Fruit fly (Drosophila melanogaster) whole organism, embryonic: ENCODE results near the gene CG31798.
A peak's percentile ranks its signal among the peaks of the same experiment; 100 is the strongest.

ENCODE experiments used
- Abd-B ChIP-seq: fragments of 200-800 bp; sonication (Bioruptor generic); optimal IDR thresholded peaks from 2 replicates; lab custom pipeline; 2018; ENCODE audit warnings: missing biosample characterization, mild to moderate bottlenecking, missing genetic modification characterization, moderate library complexity
- Bteb2 ChIP-seq: fragments of 200-800 bp; sonication (Bioruptor generic); optimal IDR thresholded peaks from 2 replicates; lab custom pipeline; 2016; ENCODE audit warnings: missing biosample characterization, missing genetic modification characterization
- CG10431 ChIP-seq: fragments of 200-800 bp; sonication (Bioruptor generic); optimal IDR thresholded peaks from 3 replicates; lab custom pipeline; 2018; ENCODE audit warnings: missing biosample characterization, mild to moderate bottlenecking, missing genetic modification characterization
- CG10543 ChIP-seq: fragments of 200-800 bp; sonication (Bioruptor generic); optimal IDR thresholded peaks from 3 replicates; lab custom pipeline; 2017; ENCODE audit warnings: missing biosample characterization, mild to moderate bottlenecking, missing genetic modification characterization, moderate library complexity
- CG10565 ChIP-seq: fragments of 200-800 bp; sonication (Bioruptor generic); optimal IDR thresholded peaks from 3 replicates; lab custom pipeline; 2016; ENCODE audit warnings: missing biosample characterization, mild to moderate bottlenecking, missing genetic modification characterization
- CG11247 ChIP-seq: fragments of 200-800 bp; sonication (Bioruptor generic); IDR thresholded peaks from 2 replicates; pipeline ENCODE4 v1.3.6; 2022; ENCODE audit warnings: missing biosample characterization, missing genetic modification characterization
- CG13424 ChIP-seq: fragments of 200-800 bp; sonication (Bioruptor generic); optimal IDR thresholded peaks from 2 replicates; lab custom pipeline; 2019; ENCODE audit warnings: missing biosample characterization, mild to moderate bottlenecking, missing genetic modification characterization, moderate library complexity
- CG13775 ChIP-seq: fragments of 200-800 bp; sonication (Bioruptor generic); optimal IDR thresholded peaks from 3 replicates; lab custom pipeline; 2017; ENCODE audit warnings: missing biosample characterization, mild to moderate bottlenecking, missing genetic modification characterization
- CG17829 ChIP-seq: fragments of 200-800 bp; optimal IDR thresholded peaks from 2 replicates; lab custom pipeline; 2019; ENCODE audit warnings: missing biosample characterization, mild to moderate bottlenecking, missing genetic modification characterization, moderate library complexity
- CG18262 ChIP-seq: fragments of 200-800 bp; optimal IDR thresholded peaks from 3 replicates; lab custom pipeline; 2019; ENCODE audit warnings: missing biosample characterization, mild to moderate bottlenecking, missing genetic modification characterization, moderate library complexity
- CG1832 ChIP-seq: fragments of 200-800 bp; sonication (Bioruptor generic); optimal IDR thresholded peaks from 2 replicates; lab custom pipeline; 2017; ENCODE audit warnings: missing biosample characterization, mild to moderate bottlenecking, missing genetic modification characterization, inconsistent platforms
- CG2199 ChIP-seq: fragments of 200-800 bp; sonication (Bioruptor generic); IDR thresholded peaks from 3 replicates; pipeline ENCODE4 v1.3.6; 2022; ENCODE audit warnings: missing biosample characterization, missing genetic modification characterization
- CG2875 ChIP-seq: fragments of 200-800 bp; sonication (Bioruptor generic); optimal IDR thresholded peaks from 2 replicates; lab custom pipeline; 2017; ENCODE audit warnings: missing biosample characterization, mild to moderate bottlenecking, missing genetic modification characterization, missing genetic modification reagents
- CG30020 ChIP-seq: fragments of 200-800 bp; optimal IDR thresholded peaks from 2 replicates; lab custom pipeline; 2019; ENCODE audit warnings: missing biosample characterization, mild to moderate bottlenecking, missing genetic modification characterization, moderate library complexity
- CG31365 ChIP-seq: fragments of 200-800 bp; sonication (Bioruptor generic); optimal IDR thresholded peaks from 2 replicates; lab custom pipeline; 2018; ENCODE audit warnings: missing biosample characterization, mild to moderate bottlenecking, missing genetic modification characterization
- CG3281 ChIP-seq: fragments of 200-800 bp; sonication (Bioruptor generic); optimal IDR thresholded peaks from 3 replicates; lab custom pipeline; 2017; ENCODE audit warnings: missing biosample characterization, mild to moderate bottlenecking, missing genetic modification characterization
- CG34376 ChIP-seq: fragments of 200-800 bp; sonication (Bioruptor generic); optimal IDR thresholded peaks from 2 replicates; lab custom pipeline; 2018; ENCODE audit warnings: missing biosample characterization, mild to moderate bottlenecking, missing genetic modification characterization
- CG34422 ChIP-seq: fragments of 200-800 bp; sonication (Bioruptor generic); IDR thresholded peaks from 3 replicates; pipeline ENCODE4 v1.3.6; 2022; ENCODE audit warnings: missing biosample characterization, missing genetic modification characterization
- CG3726 ChIP-seq: fragments of 200-800 bp; sonication (Bioruptor generic); IDR thresholded peaks from 3 replicates; pipeline ENCODE4, ENCODE4 v1.3.6; 2022; ENCODE audit warnings: missing biosample characterization, missing genetic modification characterization
- CG3847 ChIP-seq: fragments of 200-800 bp; sonication (Bioruptor generic); IDR thresholded peaks from 2 replicates; pipeline ENCODE4 v1.3.6; 2022; ENCODE audit warnings: missing biosample characterization, missing genetic modification characterization
- CG6689 ChIP-seq: fragments of 200-800 bp; sonication (Bioruptor generic); IDR thresholded peaks from 2 replicates; pipeline ENCODE4 v1.3.6; 2022; ENCODE audit warnings: missing biosample characterization, missing genetic modification characterization
- CG7271 ChIP-seq: fragments of 200-800 bp; sonication (Bioruptor generic); optimal IDR thresholded peaks from 2 replicates; lab custom pipeline; 2018; ENCODE audit warnings: missing biosample characterization, mild to moderate bottlenecking, missing genetic modification characterization, moderate library complexity
- CG8089 ChIP-seq: fragments of 200-800 bp; sonication (Bioruptor generic); optimal IDR thresholded peaks from 3 replicates; lab custom pipeline; 2016; ENCODE audit warnings: missing biosample characterization, missing genetic modification characterization
- CG9817 ChIP-seq: fragments of 200-800 bp; sonication (Bioruptor generic); optimal IDR thresholded peaks from 2 replicates; lab custom pipeline; 2018; ENCODE audit warnings: missing biosample characterization, mild to moderate bottlenecking, missing genetic modification characterization, moderate library complexity
- Camta ChIP-seq: fragments of 200-800 bp; sonication (Bioruptor generic); optimal IDR thresholded peaks from 2 replicates; lab custom pipeline; 2016; ENCODE audit warnings: missing biosample characterization, missing genetic modification characterization
- D19A ChIP-seq: fragments of 200-800 bp; optimal IDR thresholded peaks from 3 replicates; lab custom pipeline; 2019; ENCODE audit warnings: missing biosample characterization, mild to moderate bottlenecking, missing genetic modification characterization, moderate library complexity
- Dip3 ChIP-seq: fragments of 200-800 bp; sonication (Bioruptor generic); optimal IDR thresholded peaks from 3 replicates; lab custom pipeline; 2016; ENCODE audit warnings: missing biosample characterization, missing genetic modification characterization
- Ets97D ChIP-seq: fragments of 200-800 bp; sonication (Bioruptor generic); optimal IDR thresholded peaks from 3 replicates; lab custom pipeline; 2016; ENCODE audit warnings: missing biosample characterization, missing genetic modification characterization
- Max ChIP-seq: fragments of 200-800 bp; sonication (Bioruptor generic); optimal IDR thresholded peaks from 2 replicates; lab custom pipeline; 2016; ENCODE audit warnings: missing biosample characterization, mild to moderate bottlenecking, missing genetic modification characterization
- NfI ChIP-seq: fragments of 200-800 bp; sonication (Bioruptor generic); optimal IDR thresholded peaks from 3 replicates; lab custom pipeline; 2018; ENCODE audit warnings: missing biosample characterization, mild to moderate bottlenecking, missing genetic modification characterization, moderate library complexity
- Opbp ChIP-seq: fragments of 200-800 bp; sonication (Bioruptor generic); IDR thresholded peaks from 3 replicates; pipeline ENCODE4 v1.3.6; 2022; ENCODE audit warnings: missing biosample characterization, missing genetic modification characterization; ENCODE audit not compliant: partially characterized antibody
- Sox100B ChIP-seq: fragments of 200-800 bp; sonication (Bioruptor generic); optimal IDR thresholded peaks from 3 replicates; lab custom pipeline; 2018; ENCODE audit warnings: missing biosample characterization, mild to moderate bottlenecking, missing genetic modification characterization
- TFAM ChIP-seq: fragments of 200-800 bp; sonication (Bioruptor generic); optimal IDR thresholded peaks from 2 replicates; lab custom pipeline; 2017; ENCODE audit warnings: missing biosample characterization, missing genetic modification characterization, inconsistent platforms
- bowl ChIP-seq: fragments of 200-800 bp; sonication (Bioruptor generic); IDR thresholded peaks from 2 replicates; pipeline ENCODE4 v1.3.6; 2022; ENCODE audit warnings: missing biosample characterization, missing genetic modification characterization
- dati ChIP-seq: fragments of 200-800 bp; sonication (Bioruptor generic); IDR thresholded peaks from 2 replicates; pipeline ENCODE4 v1.3.6; 2022; ENCODE audit warnings: missing biosample characterization, missing genetic modification characterization
- eve ChIP-seq, 2 experiments: fragments of >200 bp; optimal IDR thresholded peaks; 2 replicates each; lab custom pipeline; 2017; ENCODE audit warnings: missing biosample characterization in 2 of 2, missing genetic modification characterization in 2 of 2
- fd64A ChIP-seq: fragments of 200-800 bp; sonication (Bioruptor generic); optimal IDR thresholded peaks from 3 replicates; lab custom pipeline; 2018; ENCODE audit warnings: missing biosample characterization, mild to moderate bottlenecking, missing genetic modification characterization
- insv ChIP-seq, 2 experiments: fragments of 200-800 bp; sonication (Bioruptor generic); optimal IDR thresholded peaks; 3 replicates each; lab custom pipeline; 2016 to 2018; ENCODE audit warnings: missing biosample characterization in 2 of 2, missing genetic modification characterization in 2 of 2
- jing ChIP-seq: fragments of 200-800 bp; sonication (Bioruptor generic); optimal IDR thresholded peaks from 2 replicates; lab custom pipeline; 2018; ENCODE audit warnings: missing biosample characterization, mild to moderate bottlenecking, missing genetic modification characterization
- ken ChIP-seq: fragments of 200-800 bp; sonication (Bioruptor generic); IDR thresholded peaks from 3 replicates; pipeline ENCODE4 v1.3.6; 2022; ENCODE audit warnings: missing biosample characterization, missing genetic modification characterization
- mld ChIP-seq: fragments of 200-800 bp; sonication (Bioruptor generic); IDR thresholded peaks from 3 replicates; pipeline ENCODE4 v1.3.6; 2022; ENCODE audit warnings: missing biosample characterization, missing genetic modification characterization; ENCODE audit not compliant: partially characterized antibody
- peb ChIP-seq: fragments of 200-800 bp; sonication (Bioruptor generic); IDR thresholded peaks from 2 replicates; pipeline ENCODE4 v1.3.6; 2022; ENCODE audit warnings: missing biosample characterization, missing genetic modification characterization
- sens ChIP-seq: fragments of 200-800 bp; sonication (Bioruptor generic); peaks from one replicate; lab custom pipeline; 2016; ENCODE audit warnings: missing biosample characterization, missing genetic modification characterization
- sim ChIP-seq: fragments of 200-800 bp; sonication (Bioruptor generic); IDR thresholded peaks from 2 replicates; pipeline ENCODE4 v1.3.6; 2022; ENCODE audit warnings: missing biosample characterization, missing genetic modification characterization
- so ChIP-seq: fragments of 200-800 bp; sonication (Bioruptor generic); IDR thresholded peaks from 3 replicates; pipeline ENCODE4 v1.3.6; 2022; ENCODE audit warnings: missing biosample characterization, missing genetic modification characterization
- sob ChIP-seq: fragments of 200-800 bp; sonication (Bioruptor generic); IDR thresholded peaks from 2 replicates; pipeline ENCODE4 v1.3.6; 2022; ENCODE audit warnings: missing biosample characterization, missing genetic modification characterization
- tap ChIP-seq: fragments of 200-800 bp; optimal IDR thresholded peaks from 3 replicates; lab custom pipeline; 2019; ENCODE audit warnings: missing biosample characterization, mild to moderate bottlenecking, missing genetic modification characterization, moderate library complexity
- toy ChIP-seq: fragments of 200-800 bp; sonication (Bioruptor generic); IDR thresholded peaks from 2 replicates; pipeline ENCODE4 v1.3.6; 2022; ENCODE audit warnings: missing biosample characterization, missing genetic modification characterization
- zen2 ChIP-seq: fragments of 200-800 bp; sonication (Bioruptor generic); IDR thresholded peaks from 3 replicates; pipeline ENCODE4 v1.3.6; 2022; ENCODE audit warnings: missing biosample characterization, missing genetic modification characterization; ENCODE audit not compliant: partially characterized antibody

Gene CG31798

dm6 chr2L:19439598-19440230 is 45.8 kb downstream of the CG31798 start (continued):
- TF ChIP-seq CG1832 (no peak), so (peak; percentile 76), CG31365 (peak; percentile 63), CG13424 (tag; lab: Kevin White, UChicago) (peak; percentile 81), Bteb2 (GFP tag; lab: Kevin White, UChicago) (peak; percentile 50), mld (GFP tag; lab: Robert Waterston, UW) (no peak), NfI (GFP tag; lab: Kevin White, UChicago) (peak; percentile 71), CG34422 (GFP tag; lab: Robert Waterston, UW) (peak; percentile 86), CG11247 (peak; percentile 53; the same call in 1 of the 2 replicates), fd64A (GFP tag; lab: Kevin White, UChicago) (peak; percentile 14), CG10565 (no peak), Opbp (GFP tag; lab: Robert Waterston, UW) (no peak), ken (GFP tag; lab: Robert Waterston, UW) (peak; percentile 92), bowl (peak; percentile 52; the same call in 1 of the 2 replicates), CG17829 (tag; lab: Kevin White, UChicago) (peak; percentile 67), CG9817 (tag; lab: Kevin White, UChicago) (peak; percentile 62), Max (peak; percentile 20), tap (tag; lab: Kevin White, UChicago) (peak; percentile 72), CG2199 (GFP tag; lab: Robert Waterston, UW) (no peak), CG30020 (tag; lab: Kevin White, UChicago) (peak; percentile 16), jing (peak; percentile 88), TFAM (GFP tag; lab: Kevin White, UChicago) (no peak), CG3726 (GFP tag; lab: Robert Waterston, UW) (0 out of 3 replicates have a peak, but pooled peaks have one; percentile 60), CG10431 (GFP tag; lab: Kevin White, UChicago) (no peak), Sox100B (GFP tag; lab: Kevin White, UChicago) (peak; percentile 65), Ets97D (GFP tag; lab: Kevin White, UChicago) (peak; percentile 8), CG3281 (GFP tag; lab: Kevin White, UChicago) (peak; percentile 65), toy (0 out of 2 replicates have a peak, but pooled peaks have one; percentile 22), CG8089 (GFP tag; lab: Kevin White, UChicago) (peak; percentile 54), sim (GFP tag; lab: Robert Waterston, UW) (no peak), sob (GFP tag; lab: Robert Waterston, UW) (peak; percentile 64), peb (GFP tag; lab: Robert Waterston, UW) (peak; percentile 21; the same call in 1 of the 2 replicates), Camta (GFP tag; lab: Kevin White, UChicago) (peak; percentile 86), CG2875 (peak; percentile 85), Abd-B (GFP tag; lab: Kevin White, UChicago) (peak; percentile 58), CG6689 (GFP tag; lab: Robert Waterston, UW) (peak; percentile 74), CG10543 (GFP tag; lab: Kevin White, UChicago) (peak; percentile 33), CG3847 (GFP tag; lab: Robert Waterston, UW) (peak; percentile 90), CG13775 (GFP tag; lab: Kevin White, UChicago) (peak; percentile 74), CG7271 (tag; lab: Kevin White, UChicago) (no peak), dati (GFP tag; lab: Robert Waterston, UW) (no peak; the same call in 1 of the 2 replicates), sens (GFP tag; lab: Kevin White, UChicago) (peak; percentile 91), CG34376 (no peak), zen2 (GFP tag; lab: Robert Waterston, UW) (no peak), D19A (tag; lab: Kevin White, UChicago) (peak; percentile 65), insv (GFP tag; optimal IDR thresholded peaks at IDR 0.05; lab: Kevin White, UChicago) (peak; percentile 22 to 45), eve (GFP tag; optimal IDR thresholded peaks at IDR 0.05; lab: Kevin White, UChicago) (no peak), Dip3 (GFP tag; lab: Kevin White, UChicago) (peak; percentile 49), CG18262 (tag; lab: Kevin White, UChicago) (peak; percentile 70)
